Fruit fly (Drosophila melanogaster): ENCODE measurements around the gene Cpr65Ea.

The Cpr65Ea gene

dm6 chr3L:7113010-7113409 lies 26.6 kb upstream of the Cpr65Ea start (continued):
- TF ChIP-seq Ets21C (GFP tag; optimal IDR thresholded peaks at IDR 0.05) (peak; percentile 24), Lpt (GFP tag; optimal IDR thresholded peaks at IDR 0.05) (no peak), CG6276 (GFP tag; optimal IDR thresholded peaks at IDR 0.05) (no peak), Ets96B (tag; optimal IDR thresholded peaks at IDR 0.05) (peak; percentile 64), Hr38 (GFP tag; optimal IDR thresholded peaks at IDR 0.05) (no peak), CG11902 (GFP tag; optimal IDR thresholded peaks at IDR 0.05) (peak; percentile 26), CG8319 (GFP tag; optimal IDR thresholded peaks at IDR 0.05) (peak; percentile 12), Eip93F (GFP tag; optimal IDR thresholded peaks at IDR 0.05) (no peak), dac (GFP tag; optimal IDR thresholded peaks at IDR 0.05) (no peak), CG6808 (GFP tag; optimal IDR thresholded peaks at IDR 0.05) (peak; percentile 71), CG6854 (GFP tag; optimal IDR thresholded peaks at IDR 0.05) (no peak), CG1621 (tag; optimal IDR thresholded peaks at IDR 0.05) (peak; percentile 63), pdm3 (GFP tag; optimal IDR thresholded peaks at IDR 0.05) (peak; percentile 56), Eip78C (GFP tag) (peak; percentile 86), OdsH (GFP tag; optimal IDR thresholded peaks at IDR 0.05) (peak; percentile 17), spab (GFP tag; optimal IDR thresholded peaks at IDR 0.05) (peak; percentile 59), CG16779 (tag; optimal IDR thresholded peaks at IDR 0.05) (no peak), CG34406 (GFP tag; optimal IDR thresholded peaks at IDR 0.05) (peak; percentile 52), fkh (GFP tag; optimal IDR thresholded peaks at IDR 0.05) (no peak), Met (GFP tag; optimal IDR thresholded peaks at IDR 0.05) (peak; percentile 75), CG32006 (GFP tag; optimal IDR thresholded peaks at IDR 0.05) (peak; percentile 37), achi (GFP tag; optimal IDR thresholded peaks at IDR 0.05) (peak; percentile 60), CG9139 (GFP tag; optimal IDR thresholded peaks at IDR 0.05) (peak; percentile 13), CG7368 (GFP tag; optimal IDR thresholded peaks at IDR 0.05) (peak; percentile 45), vri (GFP tag; optimal IDR thresholded peaks at IDR 0.05) (peak; percentile 4), Sox15 (GFP tag; optimal IDR thresholded peaks at IDR 0.05) (no peak), cyc (GFP tag; optimal IDR thresholded peaks at IDR 0.05) (peak; percentile 41), Sox14 (GFP tag; optimal IDR thresholded peaks at IDR 0.05) (peak; percentile 55), CG3919 (GFP tag; optimal IDR thresholded peaks at IDR 0.05) (peak; percentile 53), salr (GFP tag; optimal IDR thresholded peaks at IDR 0.05) (no peak), CG15336 (GFP tag; IDR thresholded peaks at IDR 0.05) (0 out of 2 replicates have a peak, but pooled peaks have one; percentile 31), dsx (GFP tag; optimal IDR thresholded peaks at IDR 0.05; ENCODE audit: poor library complexity, severe bottlenecking) (peak; percentile 69), svp (GFP tag) (peak; percentile 93), CG31627 (GFP tag; optimal IDR thresholded peaks at IDR 0.05) (peak; percentile 49), Gug (GFP tag; IDR thresholded peaks at IDR 0.05) (no peak), CG6163 (GFP tag; IDR thresholded peaks at IDR 0.05) (no peak), Smox (GFP tag; optimal IDR thresholded peaks at IDR 0.05) (peak; percentile 47), Blimp-1 (GFP tag; optimal IDR thresholded peaks at IDR 0.05) (no peak), CG8632 (GFP tag; optimal IDR thresholded peaks at IDR 0.05) (peak; percentile 40), lz (GFP tag; optimal IDR thresholded peaks at IDR 0.05) (peak; percentile 50), Hr4 (GFP tag; optimal IDR thresholded peaks at IDR 0.05) (peak; percentile 16), net (GFP tag; optimal IDR thresholded peaks at IDR 0.05) (peak; percentile 9)

- TF ChIP-seq Lpt (GFP tag; optimal IDR thresholded peaks at IDR 0.05): no peak
- peak; percentile 13 for TF ChIP-seq Hr4 (GFP tag; optimal IDR thresholded peaks at IDR 0.05)
- 0 out of 3 replicates have a peak, but pooled peaks have one; percentile 13 for TF ChIP-seq CG8119 (GFP tag; IDR thresholded peaks at IDR 0.05)
- TF ChIP-seq CG3919 (GFP tag; optimal IDR thresholded peaks at IDR 0.05): no peak
- TF ChIP-seq ss (GFP tag; optimal IDR thresholded peaks at IDR 0.05): no peak
- TF ChIP-seq fkh (GFP tag; optimal IDR thresholded peaks at IDR 0.05): no peak
- TF ChIP-seq CG32006 (GFP tag; optimal IDR thresholded peaks at IDR 0.05): peak; percentile 32
- no peak for TF ChIP-seq eg (GFP tag; IDR thresholded peaks at IDR 0.05)
- TF ChIP-seq CG8632 (GFP tag; optimal IDR thresholded peaks at IDR 0.05): no peak
- TF ChIP-seq Met (GFP tag; optimal IDR thresholded peaks at IDR 0.05): no peak
- TF ChIP-seq CG8319 (GFP tag; optimal IDR thresholded peaks at IDR 0.05): no peak
- peak; percentile 57 for TF ChIP-seq Eip78C (GFP tag)
- no peak for TF ChIP-seq Eip93F (GFP tag; optimal IDR thresholded peaks at IDR 0.05)
Observed at dm6 chr3L:7105693-7106092, 19.3 kb upstream of the Cpr65Ea start.

Measured in whole organism, prepupa.